Worm (Caenorhabditis elegans): ENCODE data around the gene abts-4.

The abts-4 gene

ce11 chrX:6737329-6738008, 24.1 kb downstream of the abts-4 start:
- peak; percentile 58 for TF ChIP-seq ztf-4 (tag; optimal IDR thresholded peaks at IDR 0.05)
- no peak for TF ChIP-seq R02D3.7 (tag; optimal IDR thresholded peaks at IDR 0.05)
- TF ChIP-seq sma-9 (GFP tag; optimal IDR thresholded peaks at IDR 0.05) = peak; percentile 100
- TF ChIP-seq sma-9 (tag; optimal IDR thresholded peaks at IDR 0.05) = peak; percentile 80
- peak; percentile 38 for TF ChIP-seq unc-55 (GFP tag; optimal IDR thresholded peaks at IDR 0.05)
- peak; percentile 89 for TF ChIP-seq blmp-1 (tag; optimal IDR thresholded peaks at IDR 0.05; ENCODE audit: insufficient read depth)
- peak; percentile 57 for TF ChIP-seq snpc-4 (tag; optimal IDR thresholded peaks at IDR 0.05)
- peak; percentile 94 for TF ChIP-seq crh-2 (tag; optimal IDR thresholded peaks at IDR 0.05)
- peak; percentile 96 for TF ChIP-seq nhr-25 (tag; optimal IDR thresholded peaks at IDR 0.05)
- no peak for TF ChIP-seq aly-2 (tag; optimal IDR thresholded peaks at IDR 0.05)
- TF ChIP-seq F13H6.1 (tag; optimal IDR thresholded peaks at IDR 0.05) = peak; percentile 98
- TF ChIP-seq lsy-2 (tag; optimal IDR thresholded peaks at IDR 0.05) = peak; percentile 12 to 73
- peak; percentile 93 for TF ChIP-seq ceh-16 (tag; optimal IDR thresholded peaks at IDR 0.05)
- TF ChIP-seq lin-13 (GFP tag; optimal IDR thresholded peaks at IDR 0.05) = peak; percentile 25
- TF ChIP-seq mab-5 (tag; optimal IDR thresholded peaks at IDR 0.05) = peak; percentile 30
- TF ChIP-seq nhr-129 (tag; optimal IDR thresholded peaks at IDR 0.05) = peak; percentile 88
- TF ChIP-seq skn-1 (tag; optimal IDR thresholded peaks at IDR 0.05) = no peak
- TF ChIP-seq nhr-21 (tag; optimal IDR thresholded peaks at IDR 0.05) = peak; percentile 99
- TF ChIP-seq C34F6.9 (tag; optimal IDR thresholded peaks at IDR 0.05) = peak; percentile 80
- no peak for TF ChIP-seq ama-1 (optimal IDR thresholded peaks at IDR 0.05)
- TF ChIP-seq egl-27 (tag; optimal IDR thresholded peaks at IDR 0.05) = peak; percentile 96
- TF ChIP-seq nhr-6 (tag; optimal IDR thresholded peaks at IDR 0.05) = peak; percentile 68
- peak; percentile 99 for TF ChIP-seq sma-3 (GFP tag; optimal IDR thresholded peaks at IDR 0.05)
- TF ChIP-seq fos-1 (tag; optimal IDR thresholded peaks at IDR 0.05) = peak; percentile 79
- no peak for TF ChIP-seq nhr-77 (tag; optimal IDR thresholded peaks at IDR 0.05)
- peak; percentile 78 for TF ChIP-seq lin-11 (tag; optimal IDR thresholded peaks at IDR 0.05)
- peak; percentile 93 for TF ChIP-seq Y55F3AM.14 (GFP tag; optimal IDR thresholded peaks at IDR 0.05)
- no peak for TF ChIP-seq nhr-23 (tag; optimal IDR thresholded peaks at IDR 0.05)
- peak; percentile 95 for TF ChIP-seq sem-4 (tag; optimal IDR thresholded peaks at IDR 0.05)
- peak; percentile 29 for TF ChIP-seq zag-1 (tag; optimal IDR thresholded peaks at IDR 0.05)
- peak; percentile 62 for TF ChIP-seq gmeb-1 (tag; optimal IDR thresholded peaks at IDR 0.05)
- TF ChIP-seq mdl-1 (tag; optimal IDR thresholded peaks at IDR 0.05) = peak; percentile 100

ce11 chrX:6736358-6736991, 25.1 kb downstream of the abts-4 start:
- TF ChIP-seq elt-1 (tag; optimal IDR thresholded peaks at IDR 0.05) (no peak), nhr-23 (tag; optimal IDR thresholded peaks at IDR 0.05) (no peak), nhr-25 (tag; optimal IDR thresholded peaks at IDR 0.05) (peak; percentile 97), aly-2 (tag; optimal IDR thresholded peaks at IDR 0.05) (no peak), lin-13 (GFP tag; optimal IDR thresholded peaks at IDR 0.05) (no peak), skn-1 (tag; optimal IDR thresholded peaks at IDR 0.05) (no peak), zag-1 (tag; optimal IDR thresholded peaks at IDR 0.05) (no peak), ztf-1 (GFP tag; conservative IDR thresholded peaks at IDR 0.05) (no peak), sem-4 (tag; optimal IDR thresholded peaks at IDR 0.05) (peak; percentile 32), egl-27 (tag; optimal IDR thresholded peaks at IDR 0.05) (peak; percentile 84), mdl-1 (tag; optimal IDR thresholded peaks at IDR 0.05) (peak; percentile 80 to 84), nhr-237 (tag; optimal IDR thresholded peaks at IDR 0.05) (no peak), unc-39 (tag; optimal IDR thresholded peaks at IDR 0.05) (no peak), nhr-12 (tag; optimal IDR thresholded peaks at IDR 0.05) (no peak), R02D3.7 (tag; optimal IDR thresholded peaks at IDR 0.05) (no peak), lin-11 (tag; optimal IDR thresholded peaks at IDR 0.05) (no peak), mab-5 (tag; optimal IDR thresholded peaks at IDR 0.05) (no peak), alr-1 (tag; optimal IDR thresholded peaks at IDR 0.05) (no peak), F13H6.1 (tag; optimal IDR thresholded peaks at IDR 0.05) (peak; percentile 68), crh-2 (tag; optimal IDR thresholded peaks at IDR 0.05) (peak; percentile 66), fos-1 (tag; optimal IDR thresholded peaks at IDR 0.05) (peak; percentile 61), ztf-4 (tag; optimal IDR thresholded peaks at IDR 0.05) (peak; percentile 19), lsy-2 (tag; optimal IDR thresholded peaks at IDR 0.05) (peak in 1 of 2 experiments; percentile 63), snpc-4 (tag; optimal IDR thresholded peaks at IDR 0.05) (no peak), ceh-82 (tag; optimal IDR thresholded peaks at IDR 0.05) (no peak), unc-55 (GFP tag; optimal IDR thresholded peaks at IDR 0.05) (no peak), nhr-11 (tag; optimal IDR thresholded peaks at IDR 0.05) (no peak), ZK546.5 (tag; optimal IDR thresholded peaks at IDR 0.05) (no peak), mbf-1 (tag; optimal IDR thresholded peaks at IDR 0.05) (no peak), nhr-129 (tag; optimal IDR thresholded peaks at IDR 0.05) (peak; percentile 88), peb-1 (tag; optimal IDR thresholded peaks at IDR 0.05) (no peak), gmeb-1 (tag; optimal IDR thresholded peaks at IDR 0.05) (peak; percentile 66), ceh-16 (tag; optimal IDR thresholded peaks at IDR 0.05) (no peak), nhr-21 (tag; optimal IDR thresholded peaks at IDR 0.05) (peak; percentile 96), sma-9 (GFP tag; optimal IDR thresholded peaks at IDR 0.05) (peak; percentile 93), sma-9 (tag; optimal IDR thresholded peaks at IDR 0.05) (no peak), sma-3 (GFP tag; optimal IDR thresholded peaks at IDR 0.05) (peak; percentile 91), unc-62 (GFP tag; optimal IDR thresholded peaks at IDR 0.05) (no peak), dmd-4 (tag; optimal IDR thresholded peaks at IDR 0.05) (peak; percentile 21), nhr-77 (tag; optimal IDR thresholded peaks at IDR 0.05) (no peak), elt-3 (tag; optimal IDR thresholded peaks at IDR 0.05) (peak; percentile 14), ztf-11 (tag; optimal IDR thresholded peaks at IDR 0.05) (no peak)

All from whole organism, L2 larva.